Fruit fly (Drosophila melanogaster) whole organism, prepupa: ENCODE results near the gene CG18418.

Experiments
- CG1621 ChIP-seq: fragments of 200-800 bp; sonication (Bioruptor generic); optimal IDR thresholded peaks from 3 replicates; lab custom pipeline; 2018; ENCODE audit warnings: missing biosample characterization, mild to moderate bottlenecking, missing genetic modification characterization
- CG6808 ChIP-seq: fragments of 200-800 bp; sonication (Bioruptor generic); optimal IDR thresholded peaks from 3 replicates; lab custom pipeline; 2017; ENCODE audit warnings: missing biosample characterization, missing genetic modification characterization, mild to moderate bottlenecking, moderate library complexity, missing genetic modification reagents
- CG6854 ChIP-seq: fragments of 200-800 bp; sonication (Bioruptor generic); optimal IDR thresholded peaks from 2 replicates; lab custom pipeline; 2017; ENCODE audit warnings: missing biosample characterization, mild to moderate bottlenecking, missing genetic modification characterization
- CG7368 ChIP-seq: fragments of 200-800 bp; sonication (Bioruptor generic); optimal IDR thresholded peaks from 3 replicates; lab custom pipeline; 2016; ENCODE audit warnings: missing biosample characterization, missing genetic modification characterization
- Ets96B ChIP-seq: fragments of 200-800 bp; optimal IDR thresholded peaks from 2 replicates; lab custom pipeline; 2019; ENCODE audit warnings: missing biosample characterization, mild to moderate bottlenecking, missing genetic modification characterization, moderate library complexity
- Hr38 ChIP-seq: sonication (Bioruptor generic); optimal IDR thresholded peaks from 2 replicates; lab custom pipeline; 2016; ENCODE audit warnings: missing biosample characterization, missing genetic modification characterization
- Hr39 ChIP-seq: fragments of 200-800 bp; sonication (Bioruptor generic); optimal IDR thresholded peaks from 2 replicates; lab custom pipeline; 2016; ENCODE audit warnings: missing biosample characterization, missing genetic modification characterization
- Sox102F ChIP-seq: fragments of 200-800 bp; sonication (Bioruptor generic); optimal IDR thresholded peaks from 2 replicates; lab custom pipeline; 2016; ENCODE audit warnings: missing biosample characterization, mild to moderate bottlenecking, missing genetic modification characterization
- fd85E ChIP-seq: fragments of 200-800 bp; sonication (Bioruptor generic); optimal IDR thresholded peaks from 3 replicates; lab custom pipeline; 2016; ENCODE audit warnings: missing biosample characterization, missing genetic modification characterization
- ss ChIP-seq, 2 experiments: fragments of 200-800 bp; sonication (Bioruptor generic); optimal IDR thresholded peaks; 2 replicates in 1 of 2; 3 replicates in 1 of 2; lab custom pipeline; 2017 to 2018; ENCODE audit warnings: mild to moderate bottlenecking in 2 of 2, missing biosample characterization in 2 of 2, missing genetic modification characterization in 2 of 2, moderate library complexity in 1 of 2
- vri ChIP-seq: fragments of 200-800 bp; sonication (Bioruptor generic); optimal IDR thresholded peaks from 3 replicates; lab custom pipeline; 2016; ENCODE audit warnings: missing biosample characterization, mild to moderate bottlenecking, missing genetic modification characterization

DNA sequence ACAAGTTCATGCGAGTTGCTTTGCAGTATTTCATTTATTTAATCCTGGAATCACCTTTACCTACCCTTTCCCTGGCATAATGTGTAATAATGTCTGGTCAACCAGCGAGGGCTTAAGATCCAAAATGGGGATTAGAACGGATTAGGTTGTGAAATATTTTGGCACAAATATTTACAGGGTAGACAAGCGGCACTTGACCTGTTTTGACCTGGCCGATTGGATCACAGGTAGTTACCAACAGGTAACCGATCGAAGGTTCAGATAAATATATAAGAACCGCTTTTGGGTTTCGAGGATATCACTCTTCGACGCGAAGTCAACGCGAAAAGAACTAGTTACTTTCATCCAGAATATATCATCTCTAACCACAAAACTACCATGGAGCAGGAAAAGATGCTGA lies 7.4 kb upstream of the CG18418 start, which contains the start of gene CG13713:
- TF ChIP-seq ss (GFP tag; optimal IDR thresholded peaks at IDR 0.05; lab: Kevin White, UChicago) (no peak), Sox102F (GFP tag; lab: Kevin White, UChicago) (no peak), CG6808 (no peak), CG7368 (GFP tag; lab: Kevin White, UChicago) (no peak), CG6854 (GFP tag; lab: Kevin White, UChicago) (no peak), Hr38 (no peak), Hr39 (GFP tag; lab: Kevin White, UChicago) (no peak), CG1621 (tag; lab: Kevin White, UChicago) (no peak), fd85E (no peak), vri (GFP tag; lab: Kevin White, UChicago) (no peak), Ets96B (tag; lab: Kevin White, UChicago) (no peak)
